Fruit fly (Drosophila melanogaster): ENCODE measurements around the gene Zmynd8.
A peak's percentile ranks its signal among the peaks of the same experiment; 100 is the strongest.

Gene Zmynd8

DNA sequence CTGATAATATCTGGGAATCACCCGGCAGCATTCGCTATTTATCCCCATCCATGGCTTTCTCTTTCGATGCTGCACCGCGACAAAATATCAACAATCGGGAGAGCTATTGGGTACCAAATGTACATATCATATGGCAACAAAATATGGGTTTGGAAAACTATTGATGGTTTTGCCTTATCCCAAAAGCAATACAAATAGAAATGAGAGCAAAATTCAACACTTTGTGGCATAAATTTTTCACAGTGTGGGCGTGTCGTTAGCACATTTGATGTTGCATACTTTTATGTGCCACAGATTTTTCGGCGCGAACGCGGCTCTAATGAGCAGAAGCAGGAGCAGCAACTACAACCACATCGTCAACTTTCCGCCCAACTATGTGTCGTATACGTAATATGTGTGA is 36.9 kb upstream of the Zmynd8 start (continued):
- TF ChIP-seq Rx (GFP tag; IDR thresholded peaks at IDR 0.05) = no peak; the same call in 1 of the 2 replicates
- peak; percentile 6 for TF ChIP-seq pum (GFP tag; optimal IDR thresholded peaks at IDR 0.05)
- TF ChIP-seq rib (GFP tag; IDR thresholded peaks at IDR 0.05) = no peak
- peak; percentile 1 for TF ChIP-seq CG15514 (GFP tag; optimal IDR thresholded peaks at IDR 0.05)
- peak; percentile 20; the same call in 1 of the 2 replicates for TF ChIP-seq wdn (GFP tag; IDR thresholded peaks at IDR 0.05)
- no peak for TF ChIP-seq CG13123 (GFP tag; optimal IDR thresholded peaks at IDR 0.05)
- TF ChIP-seq CG15073 (GFP tag; optimal IDR thresholded peaks at IDR 0.05) = no peak
- no peak for TF ChIP-seq so (GFP tag; IDR thresholded peaks at IDR 0.05)
- no peak for TF ChIP-seq CG17186 (GFP tag; optimal IDR thresholded peaks at IDR 0.05)
- TF ChIP-seq CG4282 (GFP tag; optimal IDR thresholded peaks at IDR 0.05) = no peak
- no peak for TF ChIP-seq CG14667 (GFP tag; IDR thresholded peaks at IDR 0.05)
- TF ChIP-seq Bdp1 (GFP tag; optimal IDR thresholded peaks at IDR 0.05) = no peak
- TF ChIP-seq tgo (GFP tag; IDR thresholded peaks at IDR 0.05) = no peak
- TF ChIP-seq Med (GFP tag) = peak; percentile 86
- no peak for TF ChIP-seq ase (GFP tag; IDR thresholded peaks at IDR 0.05)
- TF ChIP-seq knrl (GFP tag; IDR thresholded peaks at IDR 0.05; ENCODE audit: partially characterized antibody) = no peak
- TF ChIP-seq CG3847 (GFP tag; IDR thresholded peaks at IDR 0.05) = no peak
- no peak for TF ChIP-seq CG7271 (tag; optimal IDR thresholded peaks at IDR 0.05)
- no peak for TF ChIP-seq Hr3 (GFP tag; optimal IDR thresholded peaks at IDR 0.05)
- peak; percentile 44 for TF ChIP-seq CG18599 (GFP tag; optimal IDR thresholded peaks at IDR 0.05)
- TF ChIP-seq CG6813 (GFP tag; optimal IDR thresholded peaks at IDR 0.05) = no peak
- no peak for TF ChIP-seq oc (tag; optimal IDR thresholded peaks at IDR 0.05)
- TF ChIP-seq pfk (GFP tag; optimal IDR thresholded peaks at IDR 0.05) = no peak
- TF ChIP-seq CG34422 (GFP tag; IDR thresholded peaks at IDR 0.05) = no peak
- peak; percentile 8 for TF ChIP-seq Ssrp (tag; optimal IDR thresholded peaks at IDR 0.05)
- no peak for TF ChIP-seq CHES-1-like (GFP tag; optimal IDR thresholded peaks at IDR 0.05)

DNA sequence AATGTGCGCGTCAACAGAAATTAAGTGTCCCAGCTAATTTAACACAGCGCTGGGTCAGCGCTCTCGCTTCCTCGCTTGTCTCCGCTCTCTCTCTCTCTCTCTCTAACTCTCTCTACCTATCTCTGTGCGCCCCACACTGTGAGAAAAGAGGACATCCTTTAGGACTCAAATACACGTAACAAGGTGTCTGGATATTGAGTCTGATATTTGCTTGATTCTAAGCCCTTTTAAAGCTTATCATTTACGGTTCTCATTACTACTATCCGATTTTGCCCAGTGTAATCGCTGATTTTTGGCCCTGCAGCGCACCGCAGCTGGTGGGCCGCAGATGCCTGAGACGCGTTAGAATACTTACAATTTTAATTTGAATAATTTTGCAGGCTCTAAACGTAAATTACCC is 32.8 kb upstream of the Zmynd8 start:
- TF ChIP-seq Hr39 (optimal IDR thresholded peaks at IDR 0.05) (no peak), gro (GFP tag; optimal IDR thresholded peaks at IDR 0.05) (peak; percentile 47), Lpt (GFP tag; optimal IDR thresholded peaks at IDR 0.05) (no peak), CG5953 (GFP tag; IDR thresholded peaks at IDR 0.05) (no peak), nerfin-1 (tag; optimal IDR thresholded peaks at IDR 0.05) (no peak), CG1647 (GFP tag; optimal IDR thresholded peaks at IDR 0.05) (peak; percentile 3), CG8388 (GFP tag; optimal IDR thresholded peaks at IDR 0.05) (no peak), amos (GFP tag; IDR thresholded peaks at IDR 0.05; ENCODE audit: partially characterized antibody) (no peak), CG3847 (GFP tag; IDR thresholded peaks at IDR 0.05) (peak; percentile 47), crc (GFP tag; optimal IDR thresholded peaks at IDR 0.05) (no peak), Fer1 (GFP tag; optimal IDR thresholded peaks at IDR 0.05) (peak; percentile 67), CG32772 (GFP tag; IDR thresholded peaks at IDR 0.05) (no peak), CG13624 (GFP tag; optimal IDR thresholded peaks at IDR 0.05) (peak; percentile 4), knrl (GFP tag; IDR thresholded peaks at IDR 0.05; ENCODE audit: partially characterized antibody) (no peak), CG14710 (tag; optimal IDR thresholded peaks at IDR 0.05) (no peak), dmrt99B (tag; optimal IDR thresholded peaks at IDR 0.05) (peak; percentile 32), CG17361 (GFP tag; IDR thresholded peaks at IDR 0.05) (no peak), CG12769 (tag; optimal IDR thresholded peaks at IDR 0.05) (peak; percentile 68), CG12236 (GFP tag; optimal IDR thresholded peaks at IDR 0.05) (no peak), tio (GFP tag; optimal IDR thresholded peaks at IDR 0.05) (no peak), CoRest (tag; optimal IDR thresholded peaks at IDR 0.05) (peak; percentile 37), Mrtf (GFP tag; IDR thresholded peaks at IDR 0.05) (no peak), p53 (GFP tag; optimal IDR thresholded peaks at IDR 0.05) (no peak), Sin3A (optimal IDR thresholded peaks at IDR 0.05) (no peak), exex (tag; optimal IDR thresholded peaks at IDR 0.05) (no peak), wek (GFP tag; optimal IDR thresholded peaks at IDR 0.05) (no peak), da (GFP tag; optimal IDR thresholded peaks at IDR 0.05) (no peak), CG7786 (GFP tag; optimal IDR thresholded peaks at IDR 0.05) (peak; percentile 41), Chrac-16 (GFP tag; optimal IDR thresholded peaks at IDR 0.05) (peak; percentile 26)

Data from whole organism, embryonic.